Worm (Caenorhabditis elegans) whole organism, L1 larva: Measurements from ENCODE around the gene cng-3.

Source experiments
- C04F5.9 ChIP-seq: sonication (generic microtip); optimal IDR thresholded peaks from 2 replicates; lab custom pipeline; 2016; ENCODE audit warnings: missing genetic modification characterization, missing compliant biosample characterization
- C34B4.2 ChIP-seq: sonication (generic microtip); optimal IDR thresholded peaks from 2 replicates; lab custom pipeline; 2017; ENCODE audit warnings: mild to moderate bottlenecking, missing genetic modification characterization, missing compliant biosample characterization
- Y116A8C.19 ChIP-seq: sonication (generic microtip); optimal IDR thresholded peaks from 2 replicates; lab custom pipeline; 2016; ENCODE audit warnings: missing compliant biosample characterization, missing genetic modification characterization, borderline replicate concordance
- aha-1 ChIP-seq: fragments of 150-350 bp; optimal IDR thresholded peaks from 2 replicates; lab custom pipeline; 2014; ENCODE audit warnings: missing biosample characterization, missing genetic modification characterization
- alr-1 ChIP-seq: fragments of 200-800 bp; sonication (Bioruptor generic); optimal IDR thresholded peaks from 2 replicates; lab custom pipeline; 2018; ENCODE audit warnings: borderline replicate concordance, mild to moderate bottlenecking, missing genetic modification characterization, missing compliant biosample characterization
- aly-2 ChIP-seq: fragments of 150-350 bp; optimal IDR thresholded peaks from 2 replicates; lab custom pipeline; 2014; ENCODE audit warnings: missing biosample characterization, missing genetic modification characterization
- ceh-8 ChIP-seq: fragments of 200-800 bp; sonication (Bioruptor generic); optimal IDR thresholded peaks from 2 replicates; lab custom pipeline; 2018; ENCODE audit warnings: mild to moderate bottlenecking, missing genetic modification characterization, moderate library complexity, missing compliant biosample characterization
- ceh-90 ChIP-seq: sonication (generic microtip); optimal IDR thresholded peaks from 2 replicates; lab custom pipeline; 2016; ENCODE audit warnings: missing genetic modification characterization, missing compliant biosample characterization
- dpl-1 ChIP-seq, 3 experiments: fragments of 150-350 bp in 2 of 3; sonication (generic microtip) in 1 of 3; optimal IDR thresholded peaks; 2 replicates each; lab custom pipeline; 2014 to 2017; ENCODE audit warnings: missing biosample characterization in 3 of 3, missing genetic modification characterization in 3 of 3, missing genetic modification reagents in 3 of 3
- dsc-1 ChIP-seq: sonication (generic microtip); optimal IDR thresholded peaks from 2 replicates; lab custom pipeline; 2016; ENCODE audit warnings: mild to moderate bottlenecking, missing genetic modification characterization, missing compliant biosample characterization
- efl-1 ChIP-seq, 4 experiments: fragments of 150-350 bp; optimal IDR thresholded peaks in 3 of 4; peaks in 1 of 4; 1 replicate in 1 of 4; 2 replicates in 3 of 4; lab custom pipeline; 2014; ENCODE audit warnings: missing biosample characterization in 2 of 4, missing genetic modification characterization in 2 of 4, missing genetic modification reagents in 2 of 4
- efl-3 ChIP-seq: fragments of 200-800 bp; sonication (Bioruptor generic); optimal IDR thresholded peaks from 2 replicates; lab custom pipeline; 2018; ENCODE audit warnings: mild to moderate bottlenecking, missing genetic modification characterization, missing compliant biosample characterization
- egl-13 ChIP-seq: sonication (generic microtip); optimal IDR thresholded peaks from 2 replicates; lab custom pipeline; 2016; ENCODE audit warnings: missing genotype, missing genetic modification reagents, missing genetic modification characterization, missing compliant biosample characterization
- egl-27 ChIP-seq, 2 experiments: fragments of 150-350 bp in 1 of 2; sonication (generic microtip); optimal IDR thresholded peaks; 3 replicates each; lab custom pipeline; 2017 to 2018; ENCODE audit warnings: missing biosample characterization in 2 of 2, missing genetic modification characterization in 2 of 2, missing genetic modification reagents in 2 of 2
- ets-5 ChIP-seq: fragments of 200-800 bp; sonication (Bioruptor generic); IDR thresholded peaks from 2 replicates; pipeline ENCODE4 v1.3.6; 2022; ENCODE audit warnings: missing genetic modification characterization, missing compliant biosample characterization
- fkh-10 ChIP-seq: sonication (generic microtip); optimal IDR thresholded peaks from 2 replicates; lab custom pipeline; 2017; ENCODE audit warnings: missing biosample characterization, missing genetic modification reagents, missing genetic modification characterization
- fkh-4 ChIP-seq: sonication (generic microtip); optimal IDR thresholded peaks from 2 replicates; lab custom pipeline; 2016; ENCODE audit warnings: missing compliant biosample characterization, missing genetic modification characterization, borderline replicate concordance
- fos-1 ChIP-seq: fragments of 150-350 bp; optimal IDR thresholded peaks from 2 replicates; lab custom pipeline; 2014; ENCODE audit warnings: missing biosample characterization, missing genetic modification characterization
- hlh-17 ChIP-seq: fragments of 200-800 bp; sonication (Bioruptor generic); optimal IDR thresholded peaks from 2 replicates; lab custom pipeline; 2018; ENCODE audit warnings: missing genetic modification characterization, mild to moderate bottlenecking, missing compliant biosample characterization, moderate library complexity, borderline replicate concordance
- hlh-4 ChIP-seq: sonication (generic microtip); optimal IDR thresholded peaks from 2 replicates; lab custom pipeline; 2016; ENCODE audit warnings: mild to moderate bottlenecking, missing genetic modification characterization, missing compliant biosample characterization
- hpl-2 ChIP-seq: fragments of 150-350 bp; optimal IDR thresholded peaks from 2 replicates; lab custom pipeline; 2014; ENCODE audit warnings: missing biosample characterization, missing genetic modification reagents, missing genetic modification characterization
- irx-1 ChIP-seq: sonication (generic microtip); optimal IDR thresholded peaks from 2 replicates; lab custom pipeline; 2016; ENCODE audit warnings: missing genetic modification characterization, missing compliant biosample characterization
- isw-1 ChIP-seq: fragments of 200-800 bp; sonication (Bioruptor generic); IDR thresholded peaks from 2 replicates; pipeline ENCODE4 v1.3.6; 2022; ENCODE audit warnings: missing genetic modification characterization, missing compliant biosample characterization
- jun-1 ChIP-seq: fragments of 150-350 bp; optimal IDR thresholded peaks from 2 replicates; lab custom pipeline; 2014; ENCODE audit warnings: missing biosample characterization, missing genetic modification reagents, missing genetic modification characterization
- lin-14 ChIP-seq: fragments of 200-800 bp; sonication (Bioruptor generic); optimal IDR thresholded peaks from 2 replicates; lab custom pipeline; 2018; ENCODE audit warnings: mild to moderate bottlenecking, missing genetic modification characterization, moderate library complexity, missing compliant biosample characterization
- lin-15B ChIP-seq: fragments of 150-350 bp; sonication (generic microtip); optimal IDR thresholded peaks from 3 replicates; lab custom pipeline; 2014; ENCODE audit warnings: missing biosample characterization, missing genetic modification characterization
- lin-35 ChIP-seq, 2 experiments: fragments of 150-350 bp; optimal IDR thresholded peaks; 2 replicates each; lab custom pipeline; 2014; ENCODE audit warnings: missing biosample characterization in 2 of 2, missing genetic modification characterization in 2 of 2, missing genetic modification reagents in 2 of 2
- lin-39 ChIP-seq: fragments of 150-350 bp; optimal IDR thresholded peaks from 2 replicates; lab custom pipeline; 2014; ENCODE audit warnings: missing biosample characterization, missing genetic modification reagents, missing genetic modification characterization
- lir-3 ChIP-seq: sonication (generic microtip); optimal IDR thresholded peaks from 2 replicates; lab custom pipeline; 2016; ENCODE audit warnings: mild to moderate bottlenecking, missing genetic modification characterization, moderate library complexity, missing compliant biosample characterization; ENCODE audit not compliant: poor library complexity
- lsy-2 ChIP-seq, 2 experiments: fragments of 150-350 bp; optimal IDR thresholded peaks; 2 replicates each; lab custom pipeline; 2014; ENCODE audit warnings: missing biosample characterization in 2 of 2, missing genetic modification characterization in 2 of 2
- mab-9 ChIP-seq: fragments of 200-800 bp; sonication (Bioruptor generic); IDR thresholded peaks from 2 replicates; pipeline ENCODE4 v1.3.6; 2022; ENCODE audit warnings: missing genetic modification reagents, missing genetic modification characterization, missing compliant biosample characterization
- mef-2 ChIP-seq: fragments of 150-350 bp; optimal IDR thresholded peaks from 2 replicates; lab custom pipeline; 2014; ENCODE audit warnings: missing biosample characterization, missing genetic modification characterization
- mep-1 ChIP-seq: fragments of 150-350 bp; optimal IDR thresholded peaks from 2 replicates; lab custom pipeline; 2014; ENCODE audit warnings: missing biosample characterization, missing genetic modification characterization
- nhr-28 ChIP-seq: fragments of 150-350 bp; optimal IDR thresholded peaks from 2 replicates; lab custom pipeline; 2014; ENCODE audit warnings: missing biosample characterization, missing genetic modification characterization
- nhr-47 ChIP-seq: sonication (generic microtip); optimal IDR thresholded peaks from 2 replicates; lab custom pipeline; 2016; ENCODE audit warnings: mild to moderate bottlenecking, missing genetic modification characterization, moderate library complexity, missing compliant biosample characterization
- nhr-77 ChIP-seq: fragments of 150-350 bp; optimal IDR thresholded peaks from 2 replicates; lab custom pipeline; 2014; ENCODE audit warnings: missing biosample characterization, missing genetic modification characterization
- nhr-84 ChIP-seq: sonication (generic microtip); optimal IDR thresholded peaks from 2 replicates; lab custom pipeline; 2017; ENCODE audit warnings: missing biosample characterization, missing genetic modification characterization
- nhr-85 ChIP-seq: sonication (generic microtip); peaks from one replicate; lab custom pipeline; 2016; ENCODE audit warnings: missing genetic modification characterization, inconsistent platforms, missing compliant biosample characterization
- nhr-90 ChIP-seq: sonication (generic microtip); optimal IDR thresholded peaks from 2 replicates; lab custom pipeline; 2016; ENCODE audit warnings: mild to moderate bottlenecking, missing genetic modification characterization, missing compliant biosample characterization; ENCODE audit not compliant: poor library complexity
- pax-3 ChIP-seq: fragments of 200-800 bp; sonication (Bioruptor generic); optimal IDR thresholded peaks from 2 replicates; lab custom pipeline; 2018; ENCODE audit warnings: mild to moderate bottlenecking, missing genetic modification characterization, moderate library complexity, missing compliant biosample characterization
- rnt-1 ChIP-seq: sonication (generic microtip); optimal IDR thresholded peaks from 2 replicates; lab custom pipeline; 2016; ENCODE audit warnings: mild to moderate bottlenecking, missing genetic modification characterization, moderate library complexity, missing compliant biosample characterization
- snu-23 ChIP-seq: sonication (generic microtip); optimal IDR thresholded peaks from 2 replicates; lab custom pipeline; 2016; ENCODE audit warnings: missing genetic modification characterization, missing compliant biosample characterization
- sup-37 ChIP-seq: fragments of 200-800 bp; sonication (Bioruptor generic); optimal IDR thresholded peaks from 2 replicates; lab custom pipeline; 2018; ENCODE audit warnings: mild to moderate bottlenecking, missing genetic modification characterization, missing compliant biosample characterization
- tbx-2 ChIP-seq: sonication (generic microtip); optimal IDR thresholded peaks from 2 replicates; lab custom pipeline; 2016; ENCODE audit warnings: missing genetic modification characterization, missing compliant biosample characterization
- unc-130 ChIP-seq: fragments of 150-350 bp; optimal IDR thresholded peaks from 2 replicates; lab custom pipeline; 2017; ENCODE audit warnings: missing biosample characterization, missing genetic modification characterization, inconsistent platforms
- unc-30 ChIP-seq: sonication (generic microtip); optimal IDR thresholded peaks from 2 replicates; lab custom pipeline; 2017; ENCODE audit warnings: missing biosample characterization, missing genetic modification characterization
- unc-86 ChIP-seq: sonication (generic microtip); optimal IDR thresholded peaks from 2 replicates; lab custom pipeline; 2016; ENCODE audit warnings: missing genetic modification characterization, missing compliant biosample characterization
- unc-98 ChIP-seq: fragments of 200-800 bp; sonication (Bioruptor generic); IDR thresholded peaks from 2 replicates; pipeline ENCODE4 v1.3.6; 2022; ENCODE audit warnings: missing genetic modification characterization, missing compliant biosample characterization
- xbp-1 ChIP-seq: sonication (generic microtip); optimal IDR thresholded peaks from 2 replicates; lab custom pipeline; 2016; ENCODE audit warnings: missing genetic modification characterization, missing compliant biosample characterization
- zag-1 ChIP-seq: fragments of 150-350 bp; optimal IDR thresholded peaks from 2 replicates; lab custom pipeline; 2014; ENCODE audit warnings: missing biosample characterization, missing genetic modification characterization
- zip-4 ChIP-seq: fragments of 200-800 bp; sonication (Bioruptor generic); optimal IDR thresholded peaks from 2 replicates; lab custom pipeline; 2018; ENCODE audit warnings: mild to moderate bottlenecking, missing genetic modification characterization, moderate library complexity, missing compliant biosample characterization

cng-3 gene

ce11 chrIV:9518608-9519007, 37.8 kb upstream of the cng-3 start, which contains the start of gene nlp-35:
TSS of gene nlp-35 (minus strand) at chrIV:9518926.
- TF ChIP-seq lin-35 (GFP tag; optimal IDR thresholded peaks at IDR 0.05; lab: Kevin White, UChicago) (no peak), lir-3 (tag; lab: Kevin White, UChicago) (no peak)

- TF ChIP-seq lsy-2 (tag; optimal IDR thresholded peaks at IDR 0.05; lab: Kevin White, UChicago): peak; percentile 20 to 70
- TF ChIP-seq alr-1 (tag; lab: Kevin White, UChicago): no peak
- TF ChIP-seq rnt-1 (tag; lab: Kevin White, UChicago): no peak
- TF ChIP-seq zag-1 (tag; lab: Kevin White, UChicago): no peak
- no peak for TF ChIP-seq efl-1 (optimal IDR thresholded peaks at IDR 0.05; lab: Kevin White, UChicago)
- peak in 1 of 2 experiments; percentile 90 for TF ChIP-seq efl-1 (GFP tag; optimal IDR thresholded peaks at IDR 0.05 in 1 of 2; lab: Kevin White, UChicago)
- TF ChIP-seq zip-4 (GFP tag; lab: Kevin White, UChicago): no peak
- no peak for TF ChIP-seq C04F5.9 (tag; lab: Kevin White, UChicago)
- TF ChIP-seq egl-27 (tag; optimal IDR thresholded peaks at IDR 0.05; lab: Kevin White, UChicago): no peak
- no peak for TF ChIP-seq irx-1
- TF ChIP-seq xbp-1 (tag; lab: Kevin White, UChicago): no peak
- TF ChIP-seq mep-1 (tag; lab: Kevin White, UChicago): peak; percentile 17
- TF ChIP-seq mab-9: no peak
- TF ChIP-seq nhr-90: peak; percentile 49
- no peak for TF ChIP-seq aly-2 (tag; lab: Kevin White, UChicago)
- peak; percentile 46 for TF ChIP-seq snu-23 (GFP tag; lab: Kevin White, UChicago)
- no peak for TF ChIP-seq dpl-1 (GFP tag; optimal IDR thresholded peaks at IDR 0.05; lab: Kevin White, UChicago)
- TF ChIP-seq nhr-28: no peak
- TF ChIP-seq ceh-90 (tag; lab: Kevin White, UChicago): no peak
- TF ChIP-seq nhr-84 (tag; lab: Kevin White, UChicago): no peak
- no peak for TF ChIP-seq jun-1 (tag; lab: Kevin White, UChicago)
- no peak for TF ChIP-seq lin-39 (tag; lab: Kevin White, UChicago)
- no peak for TF ChIP-seq ets-5
- TF ChIP-seq aha-1 (tag; lab: Kevin White, UChicago): no peak
- no peak for TF ChIP-seq hlh-17 (GFP tag; lab: Kevin White, UChicago)
- no peak for TF ChIP-seq unc-130 (tag; lab: Kevin White, UChicago)
- no peak for TF ChIP-seq nhr-77 (tag; lab: Kevin White, UChicago)
- TF ChIP-seq hpl-2 (GFP tag; lab: Kevin White, UChicago): no peak
- no peak for TF ChIP-seq fkh-4 (tag; lab: Kevin White, UChicago)
- no peak for TF ChIP-seq isw-1 (GFP tag; lab: Robert Waterston, UW)
- TF ChIP-seq fkh-10 (GFP tag; lab: Kevin White, UChicago): no peak
- TF ChIP-seq dsc-1 (tag; lab: Kevin White, UChicago): no peak
- TF ChIP-seq unc-98: no peak
- no peak for TF ChIP-seq pax-3
- no peak for TF ChIP-seq unc-86
- TF ChIP-seq egl-13 (tag; lab: Kevin White, UChicago): no peak
- no peak for TF ChIP-seq C34B4.2 (tag; lab: Kevin White, UChicago)
- TF ChIP-seq efl-3: no peak
- peak; percentile 28 for TF ChIP-seq tbx-2 (tag; lab: Kevin White, UChicago)
- peak; percentile 83 for TF ChIP-seq nhr-85 (tag; lab: Kevin White, UChicago)
- TF ChIP-seq fos-1: no peak
- TF ChIP-seq unc-30 (tag; lab: Kevin White, UChicago): no peak
- TF ChIP-seq ceh-8 (GFP tag; lab: Kevin White, UChicago): no peak
- TF ChIP-seq Y116A8C.19: no peak
- TF ChIP-seq lin-14 (GFP tag; lab: Kevin White, UChicago): peak; percentile 68
- TF ChIP-seq mef-2: no peak
- TF ChIP-seq hlh-4: no peak
- TF ChIP-seq sup-37 (GFP tag; lab: Kevin White, UChicago): no peak
- no peak for TF ChIP-seq lin-15B
- TF ChIP-seq nhr-47: no peak
Measured at ce11 chrIV:9516831-9517230, 36.0 kb upstream of the cng-3 start, which contains the start of gene C33A12.19. TSS of gene C33A12.19 (plus strand) at chrIV:9516999.
